Worm (Caenorhabditis elegans) whole organism, L2 larva: ENCODE measurements around the gene oac-24.
A peak's percentile ranks its signal among the peaks of the same experiment; 100 is the strongest.

Experiments
- C34F6.9 ChIP-seq: fragments of 150-350 bp; optimal IDR thresholded peaks from 2 replicates; lab custom pipeline; 2014; ENCODE audit warnings: missing biosample characterization, missing genetic modification characterization
- F13H6.1 ChIP-seq: sonication (generic microtip); optimal IDR thresholded peaks from 2 replicates; lab custom pipeline; 2016; ENCODE audit warnings: missing genetic modification characterization, missing compliant biosample characterization
- R02D3.7 ChIP-seq: fragments of 150-350 bp; optimal IDR thresholded peaks from 2 replicates; lab custom pipeline; 2014; ENCODE audit warnings: missing biosample characterization, missing genetic modification characterization
- Y55F3AM.14 ChIP-seq: fragments of 200-800 bp; sonication (Bioruptor generic); optimal IDR thresholded peaks from 2 replicates; lab custom pipeline; 2018; ENCODE audit warnings: mild to moderate bottlenecking, missing genetic modification characterization, missing compliant biosample characterization
- ZK546.5 ChIP-seq: sonication (generic microtip); optimal IDR thresholded peaks from 2 replicates; lab custom pipeline; 2017; ENCODE audit warnings: missing biosample characterization, missing genetic modification characterization
- aly-2 ChIP-seq: fragments of 150-350 bp; optimal IDR thresholded peaks from 2 replicates; lab custom pipeline; 2014; ENCODE audit warnings: missing biosample characterization, missing genetic modification characterization
- blmp-1 ChIP-seq: sonication (generic microtip); optimal IDR thresholded peaks from 2 replicates; lab custom pipeline; 2017; ENCODE audit warnings: missing genetic modification characterization, mild to moderate bottlenecking, missing compliant biosample characterization, antibody characterized with exemption, moderate library complexity; ENCODE audit not compliant: insufficient read depth
- ceh-16 ChIP-seq: fragments of 150-350 bp; optimal IDR thresholded peaks from 2 replicates; lab custom pipeline; 2014; ENCODE audit warnings: missing biosample characterization, missing genetic modification characterization
- ceh-82 ChIP-seq: fragments of 150-350 bp; optimal IDR thresholded peaks from 2 replicates; lab custom pipeline; 2014; ENCODE audit warnings: missing biosample characterization, missing genetic modification characterization
- crh-2 ChIP-seq: sonication (generic microtip); optimal IDR thresholded peaks from 2 replicates; lab custom pipeline; 2017; ENCODE audit warnings: missing biosample characterization, missing genetic modification characterization
- dmd-4 ChIP-seq: sonication (generic microtip); optimal IDR thresholded peaks from 2 replicates; lab custom pipeline; 2017; ENCODE audit warnings: missing biosample characterization, missing genetic modification characterization
- egl-27 ChIP-seq: sonication (generic microtip); optimal IDR thresholded peaks from 3 replicates; lab custom pipeline; 2017; ENCODE audit warnings: missing biosample characterization, missing genetic modification reagents, missing genetic modification characterization
- elt-1 ChIP-seq: fragments of 150-350 bp; optimal IDR thresholded peaks from 2 replicates; lab custom pipeline; 2014; ENCODE audit warnings: missing biosample characterization, missing genetic modification characterization
- elt-3 ChIP-seq: sonication (generic microtip); optimal IDR thresholded peaks from 2 replicates; lab custom pipeline; 2017; ENCODE audit warnings: missing biosample characterization, missing genetic modification characterization
- gmeb-1 ChIP-seq: fragments of 150-350 bp; optimal IDR thresholded peaks from 2 replicates; lab custom pipeline; 2014; ENCODE audit warnings: missing biosample characterization, missing genetic modification characterization
- lin-11 ChIP-seq: fragments of 150-350 bp; sonication (generic microtip); optimal IDR thresholded peaks from 2 replicates; lab custom pipeline; 2014; ENCODE audit warnings: missing biosample characterization, missing genetic modification characterization, inconsistent platforms, mixed read lengths
- lin-13 ChIP-seq: fragments of 150-350 bp; optimal IDR thresholded peaks from 2 replicates; lab custom pipeline; 2014; ENCODE audit warnings: missing biosample characterization, missing genetic modification reagents, missing genetic modification characterization
- mbf-1 ChIP-seq: sonication (generic microtip); optimal IDR thresholded peaks from 2 replicates; lab custom pipeline; 2017; ENCODE audit warnings: missing biosample characterization, missing genetic modification characterization
- mdl-1 ChIP-seq, 2 experiments: fragments of 150-350 bp in 1 of 2; sonication (generic microtip) in 1 of 2; optimal IDR thresholded peaks; 2 replicates each; lab custom pipeline; 2017; ENCODE audit warnings: missing biosample characterization in 2 of 2, missing genetic modification characterization in 2 of 2
- nhr-10 ChIP-seq: sonication (generic microtip); optimal IDR thresholded peaks from 2 replicates; lab custom pipeline; 2017; ENCODE audit warnings: missing biosample characterization, missing genetic modification characterization
- nhr-129 ChIP-seq: fragments of 150-350 bp; optimal IDR thresholded peaks from 2 replicates; lab custom pipeline; 2014; ENCODE audit warnings: missing biosample characterization, missing genetic modification characterization
- nhr-21 ChIP-seq: fragments of 150-350 bp; optimal IDR thresholded peaks from 2 replicates; lab custom pipeline; 2014; ENCODE audit warnings: missing biosample characterization, missing genetic modification characterization
- nhr-237 ChIP-seq: fragments of 150-350 bp; optimal IDR thresholded peaks from 2 replicates; lab custom pipeline; 2014; ENCODE audit warnings: missing biosample characterization, missing genetic modification characterization
- nhr-25 ChIP-seq: fragments of 150-350 bp; sonication (generic microtip); optimal IDR thresholded peaks from 3 replicates; lab custom pipeline; 2014; ENCODE audit warnings: missing biosample characterization, missing genetic modification characterization
- nhr-77 ChIP-seq: fragments of 150-350 bp; optimal IDR thresholded peaks from 2 replicates; lab custom pipeline; 2014; ENCODE audit warnings: missing biosample characterization, missing genetic modification characterization
- peb-1 ChIP-seq: fragments of 150-350 bp; optimal IDR thresholded peaks from 2 replicates; lab custom pipeline; 2014; ENCODE audit warnings: missing biosample characterization, missing genetic modification characterization
- sem-4 ChIP-seq: fragments of 150-350 bp; optimal IDR thresholded peaks from 2 replicates; lab custom pipeline; 2014; ENCODE audit warnings: missing biosample characterization, missing genetic modification reagents, missing genetic modification characterization
- skn-1 ChIP-seq: sonication (generic microtip); optimal IDR thresholded peaks from 2 replicates; lab custom pipeline; 2017; ENCODE audit warnings: missing biosample characterization, missing genetic modification characterization
- snpc-4 ChIP-seq: fragments of 150-350 bp; optimal IDR thresholded peaks from 2 replicates; lab custom pipeline; 2014; ENCODE audit warnings: missing biosample characterization, missing genetic modification characterization
- unc-39 ChIP-seq: fragments of 150-350 bp; optimal IDR thresholded peaks from 2 replicates; lab custom pipeline; 2014; ENCODE audit warnings: missing biosample characterization, missing genetic modification characterization
- unc-55 ChIP-seq: fragments of 150-350 bp; sonication (generic microtip); optimal IDR thresholded peaks from 3 replicates; lab custom pipeline; 2014; ENCODE audit warnings: missing biosample characterization, missing genetic modification reagents, missing genetic modification characterization
- unc-62 ChIP-seq: fragments of 150-350 bp; optimal IDR thresholded peaks from 2 replicates; lab custom pipeline; 2014; ENCODE audit warnings: missing biosample characterization, missing genetic modification reagents, missing genetic modification characterization
- ztf-1 ChIP-seq: fragments of 200-800 bp; sonication (Bioruptor generic); conservative IDR thresholded peaks from 2 replicates; pipeline ENCODE4 v1.3.6; 2022; ENCODE audit warnings: missing genetic modification characterization, missing compliant biosample characterization

Gene oac-24

ce11 chrV:4745269-4745668, 34.7 kb downstream of the oac-24 start, which contains the start of gene C18G1.7:
TSS of gene C18G1.7 (plus strand) at chrV:4745569.
- no peak for TF ChIP-seq egl-27 (tag; lab: Kevin White, UChicago)
- TF ChIP-seq nhr-10, result no peak

- TF ChIP-seq peb-1 (tag; lab: Kevin White, UChicago) (no peak), blmp-1 (tag; lab: Kevin White, UChicago) (no peak), skn-1 (no peak)
Measured at ce11 chrV:4750294-4750693, 39.7 kb downstream of the oac-24 start, which contains the start of gene C18G1.6. TSS of gene C18G1.6 (plus strand) at chrV:4750594.

ce11 chrV:4754123-4754522, 43.6 kb downstream of the oac-24 start, which contains the start of gene hil-4:
TSS of gene hil-4 (plus strand) at chrV:4754313.
- TF ChIP-seq ZK546.5 (tag; lab: Kevin White, UChicago), result no peak
- no peak for TF ChIP-seq dmd-4 (tag; lab: Kevin White, UChicago)
- TF ChIP-seq nhr-21 (tag; lab: Kevin White, UChicago), result no peak
- TF ChIP-seq ztf-1 (GFP tag; lab: Robert Waterston, UW), result no peak
- no peak for TF ChIP-seq nhr-77
- no peak for TF ChIP-seq skn-1
- no peak for TF ChIP-seq lin-11 (tag; lab: Kevin White, UChicago)
- no peak for TF ChIP-seq unc-62 (GFP tag; lab: Kevin White, UChicago)
- no peak for TF ChIP-seq R02D3.7 (tag; lab: Kevin White, UChicago)
- no peak for TF ChIP-seq mdl-1 (tag; optimal IDR thresholded peaks at IDR 0.05; lab: Kevin White, UChicago)
- no peak for TF ChIP-seq elt-1 (tag; lab: Kevin White, UChicago)
- no peak for TF ChIP-seq C34F6.9

- TF ChIP-seq crh-2 (no peak), R02D3.7 (tag; lab: Kevin White, UChicago) (no peak), Y55F3AM.14 (GFP tag; lab: Kevin White, UChicago) (peak; percentile 0), sem-4 (tag; lab: Kevin White, UChicago) (no peak), mbf-1 (tag; lab: Kevin White, UChicago) (no peak), nhr-25 (tag; lab: Kevin White, UChicago) (no peak), nhr-10 (no peak), gmeb-1 (tag; lab: Kevin White, UChicago) (no peak)
Measured at ce11 chrV:4754684-4755211, 44.2 kb downstream of the oac-24 start.

- TF ChIP-seq unc-55 (GFP tag; lab: Kevin White, UChicago) (no peak), skn-1 (no peak), lin-13 (GFP tag; lab: Kevin White, UChicago) (no peak), F13H6.1 (tag; lab: Kevin White, UChicago) (no peak), C34F6.9 (no peak), nhr-237 (tag; lab: Kevin White, UChicago) (no peak), elt-3 (tag; lab: Kevin White, UChicago) (no peak), aly-2 (tag; lab: Kevin White, UChicago) (no peak), ceh-82 (tag; lab: Kevin White, UChicago) (no peak), unc-39 (tag; lab: Kevin White, UChicago) (no peak), ceh-16 (tag; lab: Kevin White, UChicago) (no peak), snpc-4 (tag; lab: Kevin White, UChicago) (no peak), nhr-129 (tag; lab: Kevin White, UChicago) (no peak)
- TF ChIP-seq, all 48 proteins: peak for 0
Measured at ce11 chrV:4755308-4756029, 44.9 kb downstream of the oac-24 start, which contains the start of gene pgl-3. TSS of gene pgl-3 (plus strand) at chrV:4755979.
